Worm (Caenorhabditis elegans) whole organism, early embryonic: ENCODE results near the gene laf-1.

Experiments used
- B0310.2 ChIP-seq: sonication (generic microtip); optimal IDR thresholded peaks from 2 replicates; lab custom pipeline; 2016; ENCODE audit warnings: mild to moderate bottlenecking, missing genetic modification characterization, missing compliant biosample characterization
- F13C5.2 ChIP-seq: sonication (generic microtip); optimal IDR thresholded peaks from 2 replicates; lab custom pipeline; 2017; ENCODE audit warnings: mild to moderate bottlenecking, missing genetic modification characterization, inconsistent platforms, missing compliant biosample characterization
- aly-1 ChIP-seq: sonication (generic microtip); optimal IDR thresholded peaks from 2 replicates; lab custom pipeline; 2016; ENCODE audit warnings: missing genetic modification characterization, missing compliant biosample characterization
- ama-1 ChIP-seq: fragments of 150-350 bp; optimal IDR thresholded peaks from 2 replicates; lab custom pipeline; 2014
- ceh-13 ChIP-seq: fragments of 200-800 bp; sonication (Bioruptor generic); optimal IDR thresholded peaks from 2 replicates; lab custom pipeline; 2018; ENCODE audit warnings: mild to moderate bottlenecking, missing genetic modification characterization, missing compliant biosample characterization
- ceh-36 ChIP-seq: sonication (generic microtip); optimal IDR thresholded peaks from 2 replicates; lab custom pipeline; 2016; ENCODE audit warnings: missing genetic modification characterization, inconsistent platforms, missing compliant biosample characterization
- ets-7 ChIP-seq: sonication (generic microtip); optimal IDR thresholded peaks from 2 replicates; lab custom pipeline; 2016; ENCODE audit warnings: missing genotype, missing genetic modification characterization, missing compliant biosample characterization
- flt-1 ChIP-seq: fragments of 200-800 bp; sonication (Bioruptor generic); IDR thresholded peaks from 2 replicates; pipeline ENCODE4 v1.3.6; 2022; ENCODE audit warnings: missing genetic modification characterization, missing compliant biosample characterization
- hmbx-1 ChIP-seq: sonication (generic microtip); optimal IDR thresholded peaks from 2 replicates; lab custom pipeline; 2016; ENCODE audit warnings: mild to moderate bottlenecking, missing genetic modification characterization, missing compliant biosample characterization
- hmg-4 ChIP-seq: fragments of 200-800 bp; sonication (Bioruptor generic); optimal IDR thresholded peaks from 2 replicates; lab custom pipeline; 2018; ENCODE audit warnings: mild to moderate bottlenecking, missing genetic modification characterization, missing compliant biosample characterization
- hnd-1 ChIP-seq: sonication (generic microtip); optimal IDR thresholded peaks from 2 replicates; lab custom pipeline; 2016; ENCODE audit warnings: missing genetic modification characterization, missing compliant biosample characterization
- pes-1 ChIP-seq: fragments of 200-800 bp; sonication (Bioruptor generic); IDR thresholded peaks from 2 replicates; pipeline ENCODE4 v1.3.6; 2022; ENCODE audit warnings: missing genetic modification reagents, missing genetic modification characterization, missing compliant biosample characterization
- scrt-1 ChIP-seq: fragments of 200-800 bp; sonication (Bioruptor generic); IDR thresholded peaks from 2 replicates; pipeline ENCODE4 v1.3.6; 2022; ENCODE audit warnings: missing genetic modification characterization, missing compliant biosample characterization
- sea-1 ChIP-seq: fragments of 200-800 bp; sonication (Bioruptor generic); conservative IDR thresholded peaks from 2 replicates; pipeline ENCODE4 v1.3.6; 2022; ENCODE audit warnings: missing genetic modification characterization, missing compliant biosample characterization
- tbx-11 ChIP-seq: fragments of 200-800 bp; sonication (Bioruptor generic); IDR thresholded peaks from 2 replicates; pipeline ENCODE4 v1.3.6; 2022; ENCODE audit warnings: missing genetic modification characterization, missing compliant biosample characterization
- tbx-37 ChIP-seq: fragments of 200-800 bp; sonication (Bioruptor generic); conservative IDR thresholded peaks from 2 replicates; pipeline ENCODE4 v1.3.6; 2022; ENCODE audit warnings: missing genetic modification reagents, missing genetic modification characterization, missing compliant biosample characterization
- tra-4 ChIP-seq: sonication (generic microtip); optimal IDR thresholded peaks from 2 replicates; lab custom pipeline; 2017; ENCODE audit warnings: missing genetic modification characterization, missing compliant biosample characterization

The laf-1 gene

ce11 chrIII:2786740-2787139 lies 7.9 kb upstream of the laf-1 start, which contains the start of gene nduc-2:
Gene nduc-2, plus strand, starts transcription at chrIII:2786852.
- no peak for TF ChIP-seq pes-1 (GFP tag; lab: Robert Waterston, UW)
- TF ChIP-seq B0310.2 (tag; lab: Kevin White, UChicago): no peak
- TF ChIP-seq ama-1: no peak
- no peak for TF ChIP-seq ceh-36 (tag; lab: Kevin White, UChicago)
- no peak for TF ChIP-seq aly-1
- TF ChIP-seq scrt-1 (GFP tag; lab: Robert Waterston, UW): no peak
- no peak for TF ChIP-seq hmbx-1 (tag; lab: Kevin White, UChicago)
- no peak for TF ChIP-seq F13C5.2 (tag; lab: Kevin White, UChicago)
- no peak for TF ChIP-seq flt-1
- no peak for TF ChIP-seq hmg-4
- TF ChIP-seq ceh-13 (GFP tag; lab: Kevin White, UChicago): no peak

ce11 chrIII:2785840-2786239 lies 7.0 kb upstream of the laf-1 start, which contains the start of gene Y71H2AM.20:
Gene Y71H2AM.20, minus strand, starts transcription at chrIII:2785948.
- peak; percentile 72 for TF ChIP-seq sea-1 (GFP tag; lab: Robert Waterston, UW)
- TF ChIP-seq tbx-11: 0 out of 2 replicates have a peak, but pooled peaks have one; percentile 38
- peak; percentile 44 for TF ChIP-seq B0310.2 (tag; lab: Kevin White, UChicago)
- no peak for TF ChIP-seq hmbx-1 (tag; lab: Kevin White, UChicago)
- 0 out of 2 replicates have a peak, but pooled peaks have one; percentile 53 for TF ChIP-seq flt-1
- TF ChIP-seq ceh-36 (tag; lab: Kevin White, UChicago): peak; percentile 58
- peak; percentile 37; the same call in 1 of the 2 replicates for TF ChIP-seq tbx-37
- TF ChIP-seq F13C5.2 (tag; lab: Kevin White, UChicago): peak; percentile 87
- TF ChIP-seq ets-7 (tag; lab: Kevin White, UChicago): no peak
- no peak for TF ChIP-seq aly-1
- TF ChIP-seq pes-1 (GFP tag; lab: Robert Waterston, UW): peak; percentile 73
- TF ChIP-seq ama-1: no peak
- TF ChIP-seq hmg-4: peak; percentile 28
- peak; percentile 5 for TF ChIP-seq tra-4
- 0 out of 2 replicates have a peak, but pooled peaks have one; percentile 55 for TF ChIP-seq scrt-1 (GFP tag; lab: Robert Waterston, UW)

ce11 chrIII:2781833-2782232 lies 3.0 kb upstream of the laf-1 start:
- TF ChIP-seq flt-1 (no peak), tbx-37 (no peak), tra-4 (no peak), F13C5.2 (tag; lab: Kevin White, UChicago) (no peak), hmg-4 (no peak), ets-7 (tag; lab: Kevin White, UChicago) (no peak), scrt-1 (GFP tag; lab: Robert Waterston, UW) (no peak), ama-1 (no peak), pes-1 (GFP tag; lab: Robert Waterston, UW) (no peak), ceh-36 (tag; lab: Kevin White, UChicago) (no peak), sea-1 (GFP tag; lab: Robert Waterston, UW) (no peak), aly-1 (no peak)

- TF ChIP-seq F13C5.2 (tag; lab: Kevin White, UChicago): peak; percentile 20
- no peak for TF ChIP-seq pes-1 (GFP tag; lab: Robert Waterston, UW)
These were observed 1.9 kb upstream of the laf-1 start, which contains the start of gene Y71H2AM.6 for ce11 chrIII:2780793-2781192. Gene Y71H2AM.6, plus strand, starts transcription at chrIII:2781056.

ce11 chrIII:2780283-2780682 lies 1.4 kb upstream of the laf-1 start:
- TF ChIP-seq hnd-1 (tag; lab: Kevin White, UChicago) (no peak), ets-7 (tag; lab: Kevin White, UChicago) (peak; percentile 76), tbx-37 (no peak)

ce11 chrIII:2770752-2771151 lies 8.1 kb downstream of the laf-1 start:
- TF ChIP-seq B0310.2 (tag; lab: Kevin White, UChicago) (no peak), scrt-1 (GFP tag; lab: Robert Waterston, UW) (no peak)

ce11 chrIII:2769078-2769477 lies 9.8 kb downstream of the laf-1 start:
- TF ChIP-seq hmbx-1 (tag; lab: Kevin White, UChicago) (no peak), ets-7 (tag; lab: Kevin White, UChicago) (no peak), pes-1 (GFP tag; lab: Robert Waterston, UW) (no peak), B0310.2 (tag; lab: Kevin White, UChicago) (no peak), ama-1 (no peak), hnd-1 (tag; lab: Kevin White, UChicago) (no peak), F13C5.2 (tag; lab: Kevin White, UChicago) (no peak), ceh-13 (GFP tag; lab: Kevin White, UChicago) (no peak)

- TF ChIP-seq scrt-1 (GFP tag; lab: Robert Waterston, UW) (peak; percentile 84), tbx-11 (peak; percentile 81), hnd-1 (tag; lab: Kevin White, UChicago) (peak; percentile 68), pes-1 (GFP tag; lab: Robert Waterston, UW) (peak; percentile 87), flt-1 (peak; percentile 73; the same call in 1 of the 2 replicates), tra-4 (peak; percentile 55), sea-1 (GFP tag; lab: Robert Waterston, UW) (peak; percentile 86), F13C5.2 (tag; lab: Kevin White, UChicago) (peak; percentile 96), hmg-4 (peak; percentile 79), aly-1 (peak; percentile 80), tbx-37 (peak; percentile 79), hmbx-1 (tag; lab: Kevin White, UChicago) (peak; percentile 44), ceh-13 (GFP tag; lab: Kevin White, UChicago) (peak; percentile 70), B0310.2 (tag; lab: Kevin White, UChicago) (peak; percentile 61), ceh-36 (tag; lab: Kevin White, UChicago) (peak; percentile 75), ets-7 (tag; lab: Kevin White, UChicago) (peak; percentile 58), ama-1 (no peak)
These were observed 10.2 kb downstream of the laf-1 start, which contains the start of gene swsn-3 for ce11 chrIII:2768635-2769034. Gene swsn-3, minus strand, starts transcription at chrIII:2768679.
